Worm (Caenorhabditis elegans) whole organism, early embryonic: Measurements from ENCODE around the gene cpt-2.

Experiments used
- B0310.2 ChIP-seq: sonication (generic microtip); optimal IDR thresholded peaks from 2 replicates; lab custom pipeline; 2016; ENCODE audit warnings: mild to moderate bottlenecking, missing genetic modification characterization, missing compliant biosample characterization
- aly-1 ChIP-seq: sonication (generic microtip); optimal IDR thresholded peaks from 2 replicates; lab custom pipeline; 2016; ENCODE audit warnings: missing genetic modification characterization, missing compliant biosample characterization
- ama-1 ChIP-seq: fragments of 150-350 bp; optimal IDR thresholded peaks from 2 replicates; lab custom pipeline; 2014
- hnd-1 ChIP-seq: sonication (generic microtip); optimal IDR thresholded peaks from 2 replicates; lab custom pipeline; 2016; ENCODE audit warnings: missing genetic modification characterization, missing compliant biosample characterization
- tra-4 ChIP-seq: sonication (generic microtip); optimal IDR thresholded peaks from 2 replicates; lab custom pipeline; 2017; ENCODE audit warnings: missing genetic modification characterization, missing compliant biosample characterization

- TF ChIP-seq hnd-1 (tag; lab: Kevin White, UChicago) (no peak), B0310.2 (tag; lab: Kevin White, UChicago) (no peak), tra-4 (tag; lab: Kevin White, UChicago) (no peak), ama-1 (no peak), aly-1 (no peak)
Measured at ce11 chrIV:11159886-11160285, 19.6 kb upstream of the cpt-2 start, which contains the start of gene mboa-4.
